Worm (Caenorhabditis elegans): ENCODE data around the gene Y59E9AL.8.

The Y59E9AL.8 gene

ce11 chrIV:5206716-5207115 is 17.4 kb downstream of the Y59E9AL.8 start:
- TF ChIP-seq lin-15B (tag; optimal IDR thresholded peaks at IDR 0.05) (no peak), aly-2 (tag; optimal IDR thresholded peaks at IDR 0.05) (no peak), fkh-10 (GFP tag; optimal IDR thresholded peaks at IDR 0.05) (no peak), ztf-11 (tag; optimal IDR thresholded peaks at IDR 0.05) (no peak), unc-130 (tag; optimal IDR thresholded peaks at IDR 0.05) (no peak), ceh-82 (tag; optimal IDR thresholded peaks at IDR 0.05) (no peak), tbx-2 (tag; optimal IDR thresholded peaks at IDR 0.05) (no peak)

- TF ChIP-seq egl-27 (tag; optimal IDR thresholded peaks at IDR 0.05) (no peak), isw-1 (GFP tag; IDR thresholded peaks at IDR 0.05) (no peak), lin-14 (GFP tag; optimal IDR thresholded peaks at IDR 0.05) (no peak), pax-3 (tag; optimal IDR thresholded peaks at IDR 0.05) (no peak), mef-2 (tag; optimal IDR thresholded peaks at IDR 0.05) (no peak), nhr-19 (GFP tag; conservative IDR thresholded peaks at IDR 0.05) (no peak), aly-2 (tag; optimal IDR thresholded peaks at IDR 0.05) (no peak), C34B4.2 (tag; optimal IDR thresholded peaks at IDR 0.05) (no peak), ceh-63 (GFP tag; optimal IDR thresholded peaks at IDR 0.05) (no peak), nhr-28 (tag; optimal IDR thresholded peaks at IDR 0.05) (no peak), dpl-1 (GFP tag; optimal IDR thresholded peaks at IDR 0.05) (no peak), fkh-10 (GFP tag; optimal IDR thresholded peaks at IDR 0.05) (no peak), elt-2 (tag; optimal IDR thresholded peaks at IDR 0.05) (no peak), unc-86 (tag; optimal IDR thresholded peaks at IDR 0.05) (no peak), ces-1 (GFP tag; optimal IDR thresholded peaks at IDR 0.05) (no peak), dsc-1 (tag; optimal IDR thresholded peaks at IDR 0.05) (no peak), ceh-88 (GFP tag; IDR thresholded peaks at IDR 0.05) (no peak)
These were observed 19.6 kb downstream of the Y59E9AL.8 start, which contains the start of gene tni-4 for ce11 chrIV:5204573-5204972. TSS of gene tni-4 (plus strand) at chrIV:5204591.

ce11 chrIV:5202575-5202974 is 21.6 kb downstream of the Y59E9AL.8 start:
- TF ChIP-seq mef-2 (tag; optimal IDR thresholded peaks at IDR 0.05): no peak
- no peak for TF ChIP-seq ztf-4 (tag; optimal IDR thresholded peaks at IDR 0.05)
- TF ChIP-seq nhr-77 (tag; optimal IDR thresholded peaks at IDR 0.05): peak; percentile 44

ce11 chrIV:5200813-5201212 is 23.3 kb downstream of the Y59E9AL.8 start:
- TF ChIP-seq grh-1 (GFP tag; IDR thresholded peaks at IDR 0.05) (no peak), fkh-8 (tag; optimal IDR thresholded peaks at IDR 0.05) (peak; percentile 81), nhr-71 (tag; optimal IDR thresholded peaks at IDR 0.05) (peak; percentile 69), lsy-2 (tag; optimal IDR thresholded peaks at IDR 0.05) (peak in 1 of 2 experiments; percentile 38), xbp-1 (tag; optimal IDR thresholded peaks at IDR 0.05) (no peak), unc-130 (tag; optimal IDR thresholded peaks at IDR 0.05) (no peak), dsc-1 (tag; optimal IDR thresholded peaks at IDR 0.05) (peak; percentile 20), lir-3 (tag; optimal IDR thresholded peaks at IDR 0.05; ENCODE audit: poor library complexity) (no peak), nhr-47 (tag; optimal IDR thresholded peaks at IDR 0.05) (peak; percentile 60), sptf-1 (tag; optimal IDR thresholded peaks at IDR 0.05) (no peak), hlh-4 (tag; optimal IDR thresholded peaks at IDR 0.05) (peak; percentile 36)

ce11 chrIV:5195531-5195930 is 28.6 kb downstream of the Y59E9AL.8 start, which contains the start of gene gpa-18:
TSS of gene gpa-18 (minus strand) at chrIV:5195631.
- no peak for TF ChIP-seq ceh-88 (GFP tag; IDR thresholded peaks at IDR 0.05)
- TF ChIP-seq fkh-10 (GFP tag; optimal IDR thresholded peaks at IDR 0.05): no peak

ce11 chrIV:5188051-5188450 is 36.1 kb downstream of the Y59E9AL.8 start:
- TF ChIP-seq nhr-19 (GFP tag; conservative IDR thresholded peaks at IDR 0.05) (peak; percentile 23), nhr-47 (tag; optimal IDR thresholded peaks at IDR 0.05) (peak; percentile 47), lin-35 (GFP tag; optimal IDR thresholded peaks at IDR 0.05) (peak; percentile 73 to 79), lir-3 (tag; optimal IDR thresholded peaks at IDR 0.05; ENCODE audit: poor library complexity) (peak; percentile 73), unc-62 (GFP tag; optimal IDR thresholded peaks at IDR 0.05) (no peak), lsy-2 (tag; optimal IDR thresholded peaks at IDR 0.05) (peak; percentile 7 to 38), lin-39 (tag; optimal IDR thresholded peaks at IDR 0.05) (peak; percentile 23), nhr-76 (tag; optimal IDR thresholded peaks at IDR 0.05) (no peak), elt-2 (tag; optimal IDR thresholded peaks at IDR 0.05) (no peak), nhr-71 (tag; optimal IDR thresholded peaks at IDR 0.05) (peak; percentile 58), rnt-1 (tag; optimal IDR thresholded peaks at IDR 0.05) (peak; percentile 77), efl-1 (optimal IDR thresholded peaks at IDR 0.05) (peak; percentile 87), efl-1 (GFP tag; optimal IDR thresholded peaks at IDR 0.05 in 1 of 2) (peak; percentile 86 to 98), lin-13 (GFP tag; optimal IDR thresholded peaks at IDR 0.05) (peak; percentile 24), xbp-1 (tag; optimal IDR thresholded peaks at IDR 0.05) (peak; percentile 33), blmp-1 (tag; optimal IDR thresholded peaks at IDR 0.05) (peak; percentile 58), jun-1 (tag; optimal IDR thresholded peaks at IDR 0.05) (no peak)

Measured in whole organism, L1 larva.